Fruit fly (Drosophila melanogaster) S2 (cell line): ENCODE results near the gene Hsc70-2.

Experiments
- CG8478 ChIP-seq: fragments of >200 bp; optimal IDR thresholded peaks from 2 replicates; lab custom pipeline; 2018
- CTCF ChIP-seq, 2 experiments: fragments of >200 bp; optimal IDR thresholded peaks; 2 replicates each; lab custom pipeline; 2018

Hsc70-2 gene

dm6 chr3R:13044459-13044858 lies at the start of gene Hsc70-2:
TSS of gene Hsc70-2 (plus strand) at chr3R:13044759.
- TF ChIP-seq CTCF (optimal IDR thresholded peaks at IDR 0.05; lab: Kevin White, UChicago): no peak
- TF ChIP-seq CG8478: no peak

dm6 chr3R:12995047-12995446 lies 49.5 kb upstream of the Hsc70-2 start, which contains the start of gene yellow-f2:
TSS of gene yellow-f2 (minus strand) at chr3R:12995147.
- TF ChIP-seq CTCF (optimal IDR thresholded peaks at IDR 0.05; lab: Kevin White, UChicago): no peak
- no peak for TF ChIP-seq CG8478

- TF ChIP-seq CTCF (optimal IDR thresholded peaks at IDR 0.05; lab: Kevin White, UChicago): no peak
- TF ChIP-seq CG8478: no peak
Observed at dm6 chr3R:12995522-12995921, 49.0 kb upstream of the Hsc70-2 start, which contains the start of gene CG7488. TSS of gene CG7488 (plus strand) at chr3R:12995620.

dm6 chr3R:12997550-12998233 lies 46.9 kb upstream of the Hsc70-2 start, which contains the start of the genes CG17327, CG44194 and CG7518:
TSS of gene CG17327 (minus strand) at chr3R:12997726.
TSS of gene CG44194 (minus strand) at chr3R:12997726.
TSS of gene CG7518 (plus strand) at chr3R:12998089.
- TF ChIP-seq CG8478: no peak

- TF ChIP-seq CTCF (optimal IDR thresholded peaks at IDR 0.05; lab: Kevin White, UChicago) (no peak), CG8478 (no peak)
Observed at dm6 chr3R:12998234-12998591, 46.3 kb upstream of the Hsc70-2 start.

- TF ChIP-seq CTCF (optimal IDR thresholded peaks at IDR 0.05; lab: Kevin White, UChicago): no peak
- TF ChIP-seq CG8478: no peak
Observed at dm6 chr3R:13009595-13009994, 35.0 kb upstream of the Hsc70-2 start, which contains the start of gene CG11656. TSS of gene CG11656 (plus strand) at chr3R:13009895.

- no peak for TF ChIP-seq CG8478
- no peak for TF ChIP-seq CTCF (optimal IDR thresholded peaks at IDR 0.05; lab: Kevin White, UChicago)
Observed at dm6 chr3R:13010905-13011620, 33.5 kb upstream of the Hsc70-2 start, which contains the start of gene CG8031. TSS of gene CG8031 (minus strand) at chr3R:13011310.

dm6 chr3R:13011621-13011963 lies 33.0 kb upstream of the Hsc70-2 start, which contains the start of gene CtBP:
TSS of gene CtBP (plus strand) at chr3R:13011649.
- TF ChIP-seq CTCF (optimal IDR thresholded peaks at IDR 0.05; lab: Kevin White, UChicago): no peak
- no peak for TF ChIP-seq CG8478

dm6 chr3R:13012351-13012750 lies 32.2 kb upstream of the Hsc70-2 start:
- TF ChIP-seq CG8478 (no peak), CTCF (optimal IDR thresholded peaks at IDR 0.05; lab: Kevin White, UChicago) (no peak)

dm6 chr3R:13012990-13013389 lies 31.6 kb upstream of the Hsc70-2 start:
- no peak for TF ChIP-seq CG8478
- no peak for TF ChIP-seq CTCF (optimal IDR thresholded peaks at IDR 0.05; lab: Kevin White, UChicago)

dm6 chr3R:13014168-13014881 lies 30.2 kb upstream of the Hsc70-2 start:
- TF ChIP-seq CG8478: no peak
- TF ChIP-seq CTCF (optimal IDR thresholded peaks at IDR 0.05; lab: Kevin White, UChicago): no peak

dm6 chr3R:13015402-13015801 lies 29.2 kb upstream of the Hsc70-2 start:
- TF ChIP-seq CG8478: no peak
- TF ChIP-seq CTCF (optimal IDR thresholded peaks at IDR 0.05; lab: Kevin White, UChicago): no peak

dm6 chr3R:13015811-13016766 lies 28.5 kb upstream of the Hsc70-2 start:
- TF ChIP-seq CTCF (optimal IDR thresholded peaks at IDR 0.05; lab: Kevin White, UChicago) (no peak), CG8478 (no peak)

- no peak for TF ChIP-seq CG8478
- TF ChIP-seq CTCF (optimal IDR thresholded peaks at IDR 0.05; lab: Kevin White, UChicago): no peak
Observed at dm6 chr3R:13017623-13018036, 26.9 kb upstream of the Hsc70-2 start.
